Worm (Caenorhabditis elegans) whole organism, L2 larva: Measurements from ENCODE around the gene C05D11.13.
A peak's percentile ranks its signal among the peaks of the same experiment; 100 is the strongest.

Source experiments
- C34F6.9 ChIP-seq: fragments of 150-350 bp; optimal IDR thresholded peaks from 2 replicates; lab custom pipeline; 2014; ENCODE audit warnings: missing biosample characterization, missing genetic modification characterization
- F13H6.1 ChIP-seq: sonication (generic microtip); optimal IDR thresholded peaks from 2 replicates; lab custom pipeline; 2016; ENCODE audit warnings: missing genetic modification characterization, missing compliant biosample characterization
- R02D3.7 ChIP-seq: fragments of 150-350 bp; optimal IDR thresholded peaks from 2 replicates; lab custom pipeline; 2014; ENCODE audit warnings: missing biosample characterization, missing genetic modification characterization
- Y55F3AM.14 ChIP-seq: fragments of 200-800 bp; sonication (Bioruptor generic); optimal IDR thresholded peaks from 2 replicates; lab custom pipeline; 2018; ENCODE audit warnings: mild to moderate bottlenecking, missing genetic modification characterization, missing compliant biosample characterization
- ZK546.5 ChIP-seq: sonication (generic microtip); optimal IDR thresholded peaks from 2 replicates; lab custom pipeline; 2017; ENCODE audit warnings: missing biosample characterization, missing genetic modification characterization
- alr-1 ChIP-seq: fragments of 150-350 bp; optimal IDR thresholded peaks from 2 replicates; lab custom pipeline; 2014; ENCODE audit warnings: missing biosample characterization, missing genetic modification characterization
- aly-2 ChIP-seq: fragments of 150-350 bp; optimal IDR thresholded peaks from 2 replicates; lab custom pipeline; 2014; ENCODE audit warnings: missing biosample characterization, missing genetic modification characterization
- ama-1 ChIP-seq: fragments of 150-350 bp; optimal IDR thresholded peaks from 2 replicates; lab custom pipeline; 2018; ENCODE audit warnings: inconsistent platforms
- blmp-1 ChIP-seq: sonication (generic microtip); optimal IDR thresholded peaks from 2 replicates; lab custom pipeline; 2017; ENCODE audit warnings: missing genetic modification characterization, mild to moderate bottlenecking, missing compliant biosample characterization, antibody characterized with exemption, moderate library complexity; ENCODE audit not compliant: insufficient read depth
- ceh-16 ChIP-seq: fragments of 150-350 bp; optimal IDR thresholded peaks from 2 replicates; lab custom pipeline; 2014; ENCODE audit warnings: missing biosample characterization, missing genetic modification characterization
- ceh-82 ChIP-seq: fragments of 150-350 bp; optimal IDR thresholded peaks from 2 replicates; lab custom pipeline; 2014; ENCODE audit warnings: missing biosample characterization, missing genetic modification characterization
- crh-2 ChIP-seq: sonication (generic microtip); optimal IDR thresholded peaks from 2 replicates; lab custom pipeline; 2017; ENCODE audit warnings: missing biosample characterization, missing genetic modification characterization
- egl-27 ChIP-seq: sonication (generic microtip); optimal IDR thresholded peaks from 3 replicates; lab custom pipeline; 2017; ENCODE audit warnings: missing biosample characterization, missing genetic modification reagents, missing genetic modification characterization
- elt-1 ChIP-seq: fragments of 150-350 bp; optimal IDR thresholded peaks from 2 replicates; lab custom pipeline; 2014; ENCODE audit warnings: missing biosample characterization, missing genetic modification characterization
- elt-3 ChIP-seq: sonication (generic microtip); optimal IDR thresholded peaks from 2 replicates; lab custom pipeline; 2017; ENCODE audit warnings: missing biosample characterization, missing genetic modification characterization
- fos-1 ChIP-seq: fragments of 150-350 bp; optimal IDR thresholded peaks from 2 replicates; lab custom pipeline; 2014; ENCODE audit warnings: missing biosample characterization, missing genetic modification characterization
- gmeb-1 ChIP-seq: fragments of 150-350 bp; optimal IDR thresholded peaks from 2 replicates; lab custom pipeline; 2014; ENCODE audit warnings: missing biosample characterization, missing genetic modification characterization
- lin-13 ChIP-seq: fragments of 150-350 bp; optimal IDR thresholded peaks from 2 replicates; lab custom pipeline; 2014; ENCODE audit warnings: missing biosample characterization, missing genetic modification reagents, missing genetic modification characterization
- lin-39 ChIP-seq: fragments of 150-350 bp; optimal IDR thresholded peaks from 2 replicates; lab custom pipeline; 2014; ENCODE audit warnings: missing biosample characterization, missing genetic modification reagents, missing genetic modification characterization
- lsy-2 ChIP-seq, 2 experiments: fragments of 150-350 bp in 1 of 2; sonication (generic microtip) in 1 of 2; optimal IDR thresholded peaks; 2 replicates each; lab custom pipeline; 2014 to 2017; ENCODE audit warnings: missing biosample characterization in 2 of 2, missing genetic modification characterization in 2 of 2
- mab-5 ChIP-seq: fragments of 150-350 bp; optimal IDR thresholded peaks from 2 replicates; lab custom pipeline; 2014; ENCODE audit warnings: missing biosample characterization, missing genetic modification characterization
- mbf-1 ChIP-seq: sonication (generic microtip); optimal IDR thresholded peaks from 2 replicates; lab custom pipeline; 2017; ENCODE audit warnings: missing biosample characterization, missing genetic modification characterization
- mdl-1 ChIP-seq, 2 experiments: fragments of 150-350 bp in 1 of 2; sonication (generic microtip) in 1 of 2; optimal IDR thresholded peaks; 2 replicates each; lab custom pipeline; 2017; ENCODE audit warnings: missing biosample characterization in 2 of 2, missing genetic modification characterization in 2 of 2
- nhr-10 ChIP-seq: sonication (generic microtip); optimal IDR thresholded peaks from 2 replicates; lab custom pipeline; 2017; ENCODE audit warnings: missing biosample characterization, missing genetic modification characterization
- nhr-11 ChIP-seq: fragments of 150-350 bp; optimal IDR thresholded peaks from 2 replicates; lab custom pipeline; 2014; ENCODE audit warnings: missing biosample characterization, missing genetic modification characterization
- nhr-12 ChIP-seq: fragments of 150-350 bp; optimal IDR thresholded peaks from 2 replicates; lab custom pipeline; 2014; ENCODE audit warnings: missing biosample characterization, missing genetic modification characterization
- nhr-129 ChIP-seq: fragments of 150-350 bp; optimal IDR thresholded peaks from 2 replicates; lab custom pipeline; 2014; ENCODE audit warnings: missing biosample characterization, missing genetic modification characterization
- nhr-21 ChIP-seq: fragments of 150-350 bp; optimal IDR thresholded peaks from 2 replicates; lab custom pipeline; 2014; ENCODE audit warnings: missing biosample characterization, missing genetic modification characterization
- nhr-23 ChIP-seq: fragments of 150-350 bp; optimal IDR thresholded peaks from 2 replicates; lab custom pipeline; 2014; ENCODE audit warnings: missing biosample characterization, missing genetic modification reagents, missing genetic modification characterization
- nhr-237 ChIP-seq: fragments of 150-350 bp; optimal IDR thresholded peaks from 2 replicates; lab custom pipeline; 2014; ENCODE audit warnings: missing biosample characterization, missing genetic modification characterization
- nhr-25 ChIP-seq: fragments of 150-350 bp; sonication (generic microtip); optimal IDR thresholded peaks from 3 replicates; lab custom pipeline; 2014; ENCODE audit warnings: missing biosample characterization, missing genetic modification characterization
- nhr-6 ChIP-seq: fragments of 150-350 bp; optimal IDR thresholded peaks from 2 replicates; lab custom pipeline; 2014; ENCODE audit warnings: missing biosample characterization, missing genetic modification characterization
- nhr-77 ChIP-seq: fragments of 150-350 bp; optimal IDR thresholded peaks from 2 replicates; lab custom pipeline; 2014; ENCODE audit warnings: missing biosample characterization, missing genetic modification characterization
- sem-4 ChIP-seq: fragments of 150-350 bp; optimal IDR thresholded peaks from 2 replicates; lab custom pipeline; 2014; ENCODE audit warnings: missing biosample characterization, missing genetic modification reagents, missing genetic modification characterization
- sma-3 ChIP-seq: sonication (generic microtip); optimal IDR thresholded peaks from 2 replicates; lab custom pipeline; 2016; ENCODE audit warnings: missing genetic modification reagents, missing genetic modification characterization, missing compliant biosample characterization
- sma-9 ChIP-seq, 2 experiments: fragments of 150-350 bp in 1 of 2; sonication (generic microtip) in 1 of 2; optimal IDR thresholded peaks; 2 replicates each; lab custom pipeline; 2014 to 2016; ENCODE audit warnings: missing genetic modification characterization in 2 of 2, mild to moderate bottlenecking in 1 of 2, missing biosample characterization in 1 of 2, missing compliant biosample characterization in 1 of 2, missing genetic modification reagents in 1 of 2, moderate library complexity in 1 of 2
- unc-39 ChIP-seq: fragments of 150-350 bp; optimal IDR thresholded peaks from 2 replicates; lab custom pipeline; 2014; ENCODE audit warnings: missing biosample characterization, missing genetic modification characterization
- ztf-11 ChIP-seq: sonication (generic microtip); optimal IDR thresholded peaks from 2 replicates; lab custom pipeline; 2017; ENCODE audit warnings: missing biosample characterization, missing genetic modification characterization

The C05D11.13 gene

DNA sequence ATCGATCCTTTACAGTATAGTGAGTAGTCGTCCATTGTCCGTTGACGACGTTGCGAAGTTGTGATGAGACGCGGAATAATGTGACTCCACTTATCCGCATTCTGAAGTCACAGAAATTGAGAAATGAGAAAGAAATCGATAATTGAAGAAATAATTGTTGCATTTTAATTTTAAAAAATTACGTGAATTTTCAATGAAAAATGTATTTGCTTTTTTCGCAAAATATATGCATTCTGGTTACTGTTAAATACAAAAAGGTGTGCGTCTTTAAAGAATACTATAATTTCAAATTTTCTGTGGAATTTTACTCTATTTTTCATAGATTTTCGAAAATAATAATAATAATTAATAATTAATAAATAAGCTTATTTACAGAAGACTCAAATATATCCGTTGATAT lies 2.4 kb upstream of the C05D11.13 start, which contains the start of gene let-721:
TSS of gene let-721 (minus strand) at position 101 of the 400 bp plus-strand sequence.
- TF ChIP-seq ZK546.5 (tag; lab: Kevin White, UChicago) = no peak
- TF ChIP-seq sma-9 (GFP tag; optimal IDR thresholded peaks at IDR 0.05; lab: Kevin White, UChicago) = no peak
- no peak for TF ChIP-seq sma-9 (tag; optimal IDR thresholded peaks at IDR 0.05; lab: Kevin White, UChicago)

DNA sequence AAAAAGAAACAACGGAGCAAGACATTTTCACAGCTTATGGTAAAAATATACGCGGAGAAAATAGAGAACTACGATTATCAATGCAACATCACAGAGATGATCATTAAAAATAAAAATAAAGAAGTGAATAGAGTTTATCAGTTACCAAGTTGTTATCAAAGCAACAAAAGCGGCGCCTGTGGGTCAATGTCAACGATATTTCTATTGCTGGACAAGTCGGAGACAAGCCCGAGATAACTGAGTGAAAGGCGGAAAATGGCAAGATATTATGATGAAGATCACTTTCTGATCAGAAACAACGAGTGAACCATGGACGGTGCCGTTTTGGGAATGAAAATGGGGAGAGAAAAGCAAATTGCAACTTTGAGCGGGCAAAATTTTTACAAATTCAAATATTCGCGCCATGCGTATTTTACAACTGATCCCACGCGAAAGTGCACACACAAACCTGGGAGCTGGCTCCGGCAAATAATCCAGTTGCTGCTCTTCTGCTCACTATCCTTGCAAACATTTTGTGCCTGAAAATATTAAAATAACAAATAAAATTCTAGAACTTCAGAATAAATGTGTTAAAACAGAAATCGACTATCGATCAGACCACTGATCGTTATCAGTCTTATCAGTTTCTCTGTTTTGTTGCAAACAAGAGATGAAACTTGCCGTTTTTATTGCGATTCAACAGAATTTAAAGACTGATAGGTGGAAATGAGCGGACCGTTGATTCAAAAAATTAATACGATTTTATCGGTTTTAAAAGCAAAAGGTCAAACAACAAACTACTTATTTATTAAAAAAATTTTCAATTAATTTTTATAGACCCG lies 1.9 kb downstream of the C05D11.13 start, which contains the start of gene mel-32:
TSS of gene mel-32 (minus strand) at position 696 of the 821 bp plus-strand sequence.
- TF ChIP-seq nhr-23 (no peak), lsy-2 (tag; optimal IDR thresholded peaks at IDR 0.05; lab: Kevin White, UChicago) (peak in 1 of 2 experiments; percentile 49), nhr-129 (tag; lab: Kevin White, UChicago) (no peak), blmp-1 (tag; lab: Kevin White, UChicago) (peak; percentile 21), nhr-25 (no peak), sma-3 (GFP tag; lab: Kevin White, UChicago) (peak; percentile 2), ama-1 (peak; percentile 31), Y55F3AM.14 (GFP tag; lab: Kevin White, UChicago) (no peak), nhr-21 (tag; lab: Kevin White, UChicago) (no peak), fos-1 (tag; lab: Kevin White, UChicago) (peak; percentile 22), sma-9 (GFP tag; optimal IDR thresholded peaks at IDR 0.05; lab: Kevin White, UChicago) (peak; percentile 22), sma-9 (tag; optimal IDR thresholded peaks at IDR 0.05; lab: Kevin White, UChicago) (no peak), crh-2 (tag; lab: Kevin White, UChicago) (peak; percentile 16), nhr-11 (tag; lab: Kevin White, UChicago) (no peak)

ce11 chrIII:6439854-6440253 lies 4.5 kb downstream of the C05D11.13 start:
- no peak for TF ChIP-seq mbf-1 (tag; lab: Kevin White, UChicago)
- TF ChIP-seq C34F6.9 (tag; lab: Kevin White, UChicago) = no peak
- no peak for TF ChIP-seq fos-1 (tag; lab: Kevin White, UChicago)
- TF ChIP-seq lsy-2 (tag; optimal IDR thresholded peaks at IDR 0.05; lab: Kevin White, UChicago) = no peak
- no peak for TF ChIP-seq gmeb-1 (tag; lab: Kevin White, UChicago)
- TF ChIP-seq nhr-10 (tag; lab: Kevin White, UChicago) = no peak
- TF ChIP-seq elt-1 = no peak
- TF ChIP-seq elt-3 = no peak
- no peak for TF ChIP-seq R02D3.7 (tag; lab: Kevin White, UChicago)
- no peak for TF ChIP-seq ceh-82
- no peak for TF ChIP-seq nhr-11 (tag; lab: Kevin White, UChicago)

DNA sequence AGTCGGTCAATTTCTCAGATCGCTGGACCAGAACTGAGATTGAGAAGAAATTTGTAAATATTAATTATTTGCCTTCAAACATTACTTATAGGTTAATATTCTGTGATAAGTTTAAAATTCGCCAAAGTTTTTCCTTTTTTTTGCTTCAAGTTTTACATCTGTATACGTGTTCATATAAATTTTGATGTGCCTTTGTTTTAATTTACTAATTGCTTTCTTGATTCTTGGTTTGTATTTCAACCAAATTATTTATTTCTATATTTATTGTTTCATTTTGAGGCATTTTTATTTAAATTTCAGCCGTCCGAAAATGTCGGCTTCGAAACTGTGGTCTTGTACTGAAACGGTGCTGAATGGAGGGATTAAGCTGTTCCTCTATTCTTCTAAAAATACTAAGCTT lies 8.1 kb downstream of the C05D11.13 start, which contains the start of gene C05D11.1:
TSS of gene C05D11.1 (plus strand) at position 301 of the 400 bp plus-strand sequence.
- TF ChIP-seq alr-1 (tag; lab: Kevin White, UChicago) = no peak
- TF ChIP-seq fos-1 (tag; lab: Kevin White, UChicago) = no peak
- TF ChIP-seq lin-39 (tag; lab: Kevin White, UChicago) = no peak
- no peak for TF ChIP-seq nhr-237 (tag; lab: Kevin White, UChicago)
- no peak for TF ChIP-seq F13H6.1 (tag; lab: Kevin White, UChicago)
- TF ChIP-seq mdl-1 (tag; optimal IDR thresholded peaks at IDR 0.05; lab: Kevin White, UChicago) = no peak
- TF ChIP-seq sma-3 (GFP tag; lab: Kevin White, UChicago) = no peak
- TF ChIP-seq aly-2 (tag; lab: Kevin White, UChicago) = no peak
- no peak for TF ChIP-seq nhr-25
- TF ChIP-seq lsy-2 (tag; optimal IDR thresholded peaks at IDR 0.05; lab: Kevin White, UChicago) = no peak
- no peak for TF ChIP-seq mbf-1 (tag; lab: Kevin White, UChicago)
- no peak for TF ChIP-seq nhr-23
- no peak for TF ChIP-seq C34F6.9 (tag; lab: Kevin White, UChicago)
- TF ChIP-seq nhr-6 (tag; lab: Kevin White, UChicago) = no peak
- no peak for TF ChIP-seq nhr-21 (tag; lab: Kevin White, UChicago)

DNA sequence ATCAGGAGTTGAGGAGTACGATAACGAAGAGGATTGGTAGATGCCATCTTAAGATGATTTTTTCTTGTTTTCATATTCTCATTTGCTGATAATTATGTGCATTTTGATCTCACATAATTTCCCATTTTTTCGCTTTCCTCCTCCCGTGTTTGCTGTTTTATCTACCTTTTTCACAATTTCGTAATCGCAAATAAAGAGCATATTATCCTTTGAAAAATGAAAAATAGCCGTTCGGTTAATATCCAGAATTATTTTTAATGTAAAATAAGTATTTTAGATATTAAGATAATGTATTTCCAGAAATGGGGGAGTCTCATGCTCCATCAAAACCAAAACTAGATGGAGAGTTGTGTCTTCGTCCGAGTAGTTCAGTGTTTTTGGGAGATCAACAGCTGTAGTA lies 11.4 kb downstream of the C05D11.13 start, which contains the start of gene vps-16:
TSS of gene vps-16 (plus strand) at position 301 of the 400 bp plus-strand sequence.
- TF ChIP-seq unc-39 (tag; lab: Kevin White, UChicago) (no peak), sem-4 (no peak), lin-13 (GFP tag; lab: Kevin White, UChicago) (no peak), ceh-16 (tag; lab: Kevin White, UChicago) (no peak), mab-5 (tag; lab: Kevin White, UChicago) (no peak), nhr-12 (no peak), ztf-11 (no peak), egl-27 (no peak), mbf-1 (tag; lab: Kevin White, UChicago) (no peak), crh-2 (tag; lab: Kevin White, UChicago) (no peak), C34F6.9 (tag; lab: Kevin White, UChicago) (no peak), nhr-77 (tag; lab: Kevin White, UChicago) (no peak), lin-39 (tag; lab: Kevin White, UChicago) (no peak), nhr-10 (tag; lab: Kevin White, UChicago) (no peak), fos-1 (tag; lab: Kevin White, UChicago) (no peak), aly-2 (tag; lab: Kevin White, UChicago) (no peak), alr-1 (tag; lab: Kevin White, UChicago) (no peak), nhr-21 (tag; lab: Kevin White, UChicago) (no peak), nhr-237 (tag; lab: Kevin White, UChicago) (no peak), sma-9 (GFP tag; optimal IDR thresholded peaks at IDR 0.05; lab: Kevin White, UChicago) (no peak), sma-9 (tag; optimal IDR thresholded peaks at IDR 0.05; lab: Kevin White, UChicago) (no peak)
